Worm (Caenorhabditis elegans): ENCODE results near the gene saeg-2.

saeg-2 gene

DNA sequence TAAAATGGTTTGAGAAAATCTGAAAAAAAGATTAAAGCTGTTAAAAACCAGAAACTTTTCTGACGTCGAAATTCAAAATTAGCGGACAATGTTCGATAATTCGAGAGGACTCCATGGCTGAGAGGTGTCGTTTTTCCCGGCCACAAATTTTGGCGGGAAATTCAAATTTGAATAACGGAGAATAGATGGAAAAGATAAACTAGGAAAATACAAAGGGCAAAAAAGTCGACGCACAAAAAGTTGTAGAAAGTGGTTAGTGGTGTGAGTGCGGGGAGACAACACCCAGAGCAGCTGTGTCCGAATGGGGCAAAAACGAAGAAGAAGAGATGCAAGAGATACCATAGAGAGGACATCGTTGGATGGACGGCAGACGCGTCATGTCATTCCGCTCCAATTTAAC lies 49.1 kb upstream of the saeg-2 start, which contains the start of gene cls-3 (continued):
- TF ChIP-seq Y116A8C.19 (tag; optimal IDR thresholded peaks at IDR 0.05; ENCODE audit: borderline replicate concordance) (no peak), nhr-20 (tag; optimal IDR thresholded peaks at IDR 0.05) (peak; percentile 43), zag-1 (tag; optimal IDR thresholded peaks at IDR 0.05) (no peak), snu-23 (GFP tag; optimal IDR thresholded peaks at IDR 0.05) (peak; percentile 61), elt-3 (tag; optimal IDR thresholded peaks at IDR 0.05) (no peak), tbx-2 (tag; optimal IDR thresholded peaks at IDR 0.05) (peak; percentile 25), hlh-17 (GFP tag; optimal IDR thresholded peaks at IDR 0.05; ENCODE audit: borderline replicate concordance) (no peak), C04F5.9 (tag; optimal IDR thresholded peaks at IDR 0.05) (no peak), dsc-1 (tag; optimal IDR thresholded peaks at IDR 0.05) (peak; percentile 62), nhr-237 (tag; optimal IDR thresholded peaks at IDR 0.05) (no peak), fkh-10 (GFP tag; optimal IDR thresholded peaks at IDR 0.05) (no peak), sup-37 (GFP tag; optimal IDR thresholded peaks at IDR 0.05) (no peak), nhr-19 (GFP tag; conservative IDR thresholded peaks at IDR 0.05) (peak; percentile 53), jun-1 (tag; optimal IDR thresholded peaks at IDR 0.05) (no peak), vab-15 (tag; optimal IDR thresholded peaks at IDR 0.05) (peak; percentile 21), unc-62 (GFP tag; optimal IDR thresholded peaks at IDR 0.05) (no peak), egl-13 (tag; optimal IDR thresholded peaks at IDR 0.05) (peak; percentile 13), mab-9 (GFP tag; IDR thresholded peaks at IDR 0.05) (no peak), rnt-1 (tag; optimal IDR thresholded peaks at IDR 0.05) (peak; percentile 88), nhr-11 (tag; optimal IDR thresholded peaks at IDR 0.05) (no peak), fos-1 (tag; optimal IDR thresholded peaks at IDR 0.05) (no peak), ama-1 (optimal IDR thresholded peaks at IDR 0.05) (no peak), lsy-2 (tag; optimal IDR thresholded peaks at IDR 0.05) (peak; percentile 61 to 76), grh-1 (GFP tag; IDR thresholded peaks at IDR 0.05) (no peak), isw-1 (GFP tag; IDR thresholded peaks at IDR 0.05) (peak; percentile 34; the same call in 1 of the 2 replicates), nhr-84 (tag; optimal IDR thresholded peaks at IDR 0.05) (no peak), C16A3.4 (tag; optimal IDR thresholded peaks at IDR 0.05) (peak; percentile 56), hlh-4 (tag; optimal IDR thresholded peaks at IDR 0.05) (no peak), nhr-28 (tag; optimal IDR thresholded peaks at IDR 0.05) (no peak), lin-35 (GFP tag; optimal IDR thresholded peaks at IDR 0.05) (peak; percentile 88 to 92), ztf-4 (tag; optimal IDR thresholded peaks at IDR 0.05) (no peak), pax-3 (tag; optimal IDR thresholded peaks at IDR 0.05) (no peak), nhr-85 (tag) (peak; percentile 84), hpl-2 (GFP tag; optimal IDR thresholded peaks at IDR 0.05) (no peak), xbp-1 (tag; optimal IDR thresholded peaks at IDR 0.05) (peak; percentile 45), ceh-88 (GFP tag; IDR thresholded peaks at IDR 0.05) (no peak), nhr-47 (tag; optimal IDR thresholded peaks at IDR 0.05) (peak; percentile 68), aly-2 (tag; optimal IDR thresholded peaks at IDR 0.05) (no peak), irx-1 (tag; optimal IDR thresholded peaks at IDR 0.05) (peak; percentile 33), nhr-12 (tag; optimal IDR thresholded peaks at IDR 0.05) (no peak), ets-5 (GFP tag; IDR thresholded peaks at IDR 0.05) (no peak), efl-1 (optimal IDR thresholded peaks at IDR 0.05) (peak; percentile 94 to 96), efl-1 (GFP tag; optimal IDR thresholded peaks at IDR 0.05 in 1 of 2) (peak; percentile 88 to 99), lin-13 (GFP tag; optimal IDR thresholded peaks at IDR 0.05) (peak; percentile 59), unc-98 (GFP tag; IDR thresholded peaks at IDR 0.05) (no peak), mef-2 (tag; optimal IDR thresholded peaks at IDR 0.05) (no peak), ceh-82 (tag; optimal IDR thresholded peaks at IDR 0.05) (no peak)
